Fruit fly (Drosophila melanogaster) whole organism, larva: ENCODE results near the gene CG18063.

ENCODE experiments used
- noc ChIP-seq: fragments of 200-800 bp; sonication (Bioruptor generic); optimal IDR thresholded peaks from 3 replicates; lab custom pipeline; 2019; ENCODE audit warnings: missing biosample characterization, mild to moderate bottlenecking, missing genetic modification characterization, moderate library complexity

The CG18063 gene

dm6 chr2L:15979186-15979585 is 21.5 kb downstream of the CG18063 start, which contains the start of gene CG10839:
TSS of gene CG10839 (plus strand) at chr2L:15979486.
- TF ChIP-seq noc (tag; lab: Kevin White, UChicago) = no peak

dm6 chr2L:16000199-16000598 is 42.5 kb downstream of the CG18063 start, which contains the start of gene beat-Ic:
TSS of gene beat-Ic (plus strand) at chr2L:16000291.
- no peak for TF ChIP-seq noc (tag; lab: Kevin White, UChicago)

dm6 chr2L:16003541-16003940 is 45.9 kb downstream of the CG18063 start, which contains the start of gene CG34167:
TSS of gene CG34167 (minus strand) at chr2L:16003641.
- TF ChIP-seq noc (tag; lab: Kevin White, UChicago) = no peak

- no peak for TF ChIP-seq noc (tag; lab: Kevin White, UChicago)
These were observed 46.4 kb downstream of the CG18063 start, which contains the start of the genes CG13245 and CG43816 for dm6 chr2L:16004025-16004424. TSS of gene CG13245 (plus strand) at chr2L:16004325. TSS of gene CG43816 (plus strand) at chr2L:16004325.

- no peak for TF ChIP-seq noc (tag; lab: Kevin White, UChicago)
These were observed 48.5 kb downstream of the CG18063 start, which contains the start of gene CG31820 for dm6 chr2L:16006179-16006578. TSS of gene CG31820 (minus strand) at chr2L:16006279.
